Fruit fly (Drosophila melanogaster): Measurements from ENCODE around the gene CG4829.

CG4829 gene

DNA sequence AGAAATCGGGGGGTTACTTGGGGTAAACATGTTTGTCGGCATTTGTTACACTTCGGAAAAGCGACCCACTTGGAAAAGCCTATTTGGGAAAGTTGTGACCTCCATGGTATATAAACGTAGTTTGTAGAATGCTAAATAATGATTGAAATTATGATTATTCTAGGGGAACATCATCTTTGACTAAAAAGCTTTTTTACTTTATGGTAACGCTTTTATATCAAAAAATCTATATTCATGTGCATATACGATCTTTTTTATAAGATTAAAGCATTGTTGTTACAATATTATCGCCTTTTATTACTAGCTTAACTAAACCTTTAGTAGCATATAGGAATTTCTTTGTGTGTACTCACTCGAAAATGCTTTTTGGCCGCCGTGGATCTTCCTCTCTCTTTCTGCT lies 22.8 kb downstream of the CG4829 start (continued):
- TF ChIP-seq CG15269 (tag; optimal IDR thresholded peaks at IDR 0.05) (peak; percentile 60), dati (GFP tag; IDR thresholded peaks at IDR 0.05) (no peak), YL-1 (GFP tag; optimal IDR thresholded peaks at IDR 0.05) (no peak), CG7556 (GFP tag; optimal IDR thresholded peaks at IDR 0.05) (peak; percentile 51), nau (GFP tag; optimal IDR thresholded peaks at IDR 0.05) (no peak), CG42726 (GFP tag; IDR thresholded peaks at IDR 0.05; ENCODE audit: partially characterized antibody) (no peak), B-H1 (GFP tag; IDR thresholded peaks at IDR 0.05) (no peak), dpn (GFP tag; optimal IDR thresholded peaks at IDR 0.05) (peak; percentile 10 to 39), CG4328 (GFP tag; optimal IDR thresholded peaks at IDR 0.05) (no peak), CG17612 (GFP tag; IDR thresholded peaks at IDR 0.05) (no peak), croc (GFP tag; conservative IDR thresholded peaks at IDR 0.05) (no peak), Doc2 (GFP tag; IDR thresholded peaks at IDR 0.05) (no peak), pzg (GFP tag; optimal IDR thresholded peaks at IDR 0.05) (no peak), z (GFP tag; IDR thresholded peaks at IDR 0.05) (no peak), CG18619 (GFP tag; optimal IDR thresholded peaks at IDR 0.05) (peak; percentile 42), CG2129 (GFP tag; IDR thresholded peaks at IDR 0.05; ENCODE audit: partially characterized antibody) (no peak), Dll (GFP tag; IDR thresholded peaks at IDR 0.05; ENCODE audit: partially characterized antibody) (no peak), da (GFP tag; optimal IDR thresholded peaks at IDR 0.05) (no peak), Lhr (GFP tag; optimal IDR thresholded peaks at IDR 0.05) (no peak), jing (GFP tag; optimal IDR thresholded peaks at IDR 0.05) (no peak), Fer3 (tag; optimal IDR thresholded peaks at IDR 0.05) (peak; percentile 12), lmd (GFP tag; IDR thresholded peaks at IDR 0.05) (peak; percentile 41), CG18764 (GFP tag; optimal IDR thresholded peaks at IDR 0.05) (no peak), org-1 (GFP tag; optimal IDR thresholded peaks at IDR 0.05) (peak; percentile 18), CG3847 (GFP tag; IDR thresholded peaks at IDR 0.05) (peak; percentile 24; the same call in 1 of the 2 replicates), E2f1 (GFP tag; IDR thresholded peaks at IDR 0.05) (no peak), Sry-β (GFP tag; optimal IDR thresholded peaks at IDR 0.05) (no peak), tio (GFP tag; optimal IDR thresholded peaks at IDR 0.05) (peak; percentile 22), CG2120 (GFP tag; optimal IDR thresholded peaks at IDR 0.05) (peak; percentile 60), CG14050 (GFP tag; IDR thresholded peaks at IDR 0.05) (no peak), CG17568 (GFP tag; optimal IDR thresholded peaks at IDR 0.05) (peak; percentile 5), Dref (GFP tag; IDR thresholded peaks at IDR 0.05) (no peak), Mrtf (GFP tag; IDR thresholded peaks at IDR 0.05) (no peak), fru (optimal IDR thresholded peaks at IDR 0.05) (no peak), Antp (GFP tag; optimal IDR thresholded peaks at IDR 0.05) (no peak), BtbVII (GFP tag; optimal IDR thresholded peaks at IDR 0.05) (no peak), klu (GFP tag; IDR thresholded peaks at IDR 0.05) (no peak), yki (optimal IDR thresholded peaks at IDR 0.05) (no peak), Tbp (GFP tag; optimal IDR thresholded peaks at IDR 0.05) (no peak), CG11695 (GFP tag; IDR thresholded peaks at IDR 0.05) (no peak), ems (GFP tag; optimal IDR thresholded peaks at IDR 0.05) (no peak), Deaf1 (tag; optimal IDR thresholded peaks at IDR 0.05) (no peak), ssp (GFP tag; IDR thresholded peaks at IDR 0.05) (no peak), ro (GFP tag; IDR thresholded peaks at IDR 0.05) (no peak), cad (GFP tag; optimal IDR thresholded peaks at IDR 0.05) (no peak), exex (tag; optimal IDR thresholded peaks at IDR 0.05) (no peak), Atf3 (GFP tag; optimal IDR thresholded peaks at IDR 0.05) (no peak), ftz-f1 (GFP tag; optimal IDR thresholded peaks at IDR 0.05) (no peak), CG11504 (tag; optimal IDR thresholded peaks at IDR 0.05) (peak; percentile 62), HLH3B (GFP tag; IDR thresholded peaks at IDR 0.05) (no peak), gce (GFP tag; IDR thresholded peaks at IDR 0.05) (no peak), CG8089 (GFP tag; optimal IDR thresholded peaks at IDR 0.05) (no peak), Dbx (GFP tag; IDR thresholded peaks at IDR 0.05) (no peak), Atf6 (GFP tag; IDR thresholded peaks at IDR 0.05) (no peak)

Data from whole organism, embryonic.